Fruit fly (Drosophila melanogaster) whole organism, embryonic: Measurements from ENCODE around the gene PGAP2.
A peak's percentile ranks its signal among the peaks of the same experiment; 100 is the strongest.

Source experiments
- Adf1 ChIP-seq: fragments of 200-800 bp; sonication (Bioruptor generic); IDR thresholded peaks from 2 replicates; pipeline ENCODE4 v1.3.6; 2022; ENCODE audit warnings: missing biosample characterization, missing genetic modification characterization
- Aef1 ChIP-seq: fragments of 200-800 bp; sonication (Bioruptor generic); IDR thresholded peaks from 3 replicates; pipeline ENCODE4 v1.3.6; 2022; ENCODE audit warnings: missing biosample characterization, missing genetic modification characterization
- B-H1 ChIP-seq: fragments of 200-800 bp; sonication (Bioruptor generic); IDR thresholded peaks from 3 replicates; pipeline ENCODE4 v1.3.6; 2022; ENCODE audit warnings: missing biosample characterization, missing genetic modification characterization
- C15 ChIP-seq: fragments of 200-800 bp; sonication (Bioruptor generic); IDR thresholded peaks from 3 replicates; pipeline ENCODE4 v1.3.6; 2022; ENCODE audit warnings: missing biosample characterization, missing genetic modification characterization
- CG10366 ChIP-seq: fragments of 200-800 bp; sonication (Bioruptor generic); IDR thresholded peaks from 2 replicates; pipeline ENCODE4 v1.3.6; 2022; ENCODE audit warnings: missing biosample characterization, missing genetic modification characterization
- CG11456 ChIP-seq: fragments of 200-800 bp; sonication (Bioruptor generic); IDR thresholded peaks from 3 replicates; pipeline ENCODE4 v1.3.6; 2022; ENCODE audit warnings: missing biosample characterization, missing genetic modification characterization
- CG12391 ChIP-seq: fragments of 200-800 bp; sonication (Bioruptor generic); optimal IDR thresholded peaks from 3 replicates; lab custom pipeline; 2018; ENCODE audit warnings: missing biosample characterization, mild to moderate bottlenecking, missing genetic modification characterization, moderate library complexity
- CG14441 ChIP-seq: fragments of 200-800 bp; sonication (Bioruptor generic); IDR thresholded peaks from 2 replicates; pipeline ENCODE4 v1.3.6; 2022; ENCODE audit warnings: missing biosample characterization, missing genetic modification characterization
- CG14965 ChIP-seq: fragments of 200-800 bp; sonication (Bioruptor generic); optimal IDR thresholded peaks from 2 replicates; lab custom pipeline; 2016; ENCODE audit warnings: missing biosample characterization, missing genetic modification characterization, borderline replicate concordance
- CG15073 ChIP-seq: fragments of 200-800 bp; sonication (Bioruptor generic); optimal IDR thresholded peaks from 2 replicates; lab custom pipeline; 2016; ENCODE audit warnings: missing biosample characterization, missing genetic modification characterization
- CG1792 ChIP-seq: fragments of 200-800 bp; sonication (Bioruptor generic); optimal IDR thresholded peaks from 2 replicates; lab custom pipeline; 2016; ENCODE audit warnings: missing biosample characterization, missing genetic modification characterization
- CG2120 ChIP-seq: fragments of 200-800 bp; sonication (Bioruptor generic); optimal IDR thresholded peaks from 3 replicates; lab custom pipeline; 2016; ENCODE audit warnings: missing biosample characterization, missing genetic modification characterization
- CG2129 ChIP-seq: fragments of 200-800 bp; sonication (Bioruptor generic); IDR thresholded peaks from 2 replicates; pipeline ENCODE4 v1.3.6; 2022; ENCODE audit warnings: missing biosample characterization, missing genetic modification characterization; ENCODE audit not compliant: partially characterized antibody
- CG3281 ChIP-seq: fragments of 200-800 bp; sonication (Bioruptor generic); optimal IDR thresholded peaks from 3 replicates; lab custom pipeline; 2017; ENCODE audit warnings: missing biosample characterization, mild to moderate bottlenecking, missing genetic modification characterization
- CG4617 ChIP-seq: fragments of 200-800 bp; sonication (Bioruptor generic); optimal IDR thresholded peaks from 3 replicates; lab custom pipeline; 2016; ENCODE audit warnings: missing biosample characterization, missing genetic modification characterization, borderline replicate concordance
- CG5180 ChIP-seq: fragments of 200-800 bp; sonication (Bioruptor generic); optimal IDR thresholded peaks from 3 replicates; lab custom pipeline; 2017; ENCODE audit warnings: missing biosample characterization, missing genetic modification characterization, mild to moderate bottlenecking, moderate library complexity, missing genetic modification reagents
- CG7786 ChIP-seq: fragments of 200-800 bp; sonication (Bioruptor generic); optimal IDR thresholded peaks from 2 replicates; lab custom pipeline; 2016; ENCODE audit warnings: missing biosample characterization, missing genetic modification characterization
- CG7963 ChIP-seq: fragments of 200-800 bp; sonication (Bioruptor generic); IDR thresholded peaks from 3 replicates; pipeline ENCODE4 v1.3.6; 2022; ENCODE audit warnings: missing biosample characterization, missing genetic modification characterization; ENCODE audit not compliant: partially characterized antibody
- CG8924 ChIP-seq: fragments of 200-800 bp; optimal IDR thresholded peaks from 3 replicates; lab custom pipeline; 2019; ENCODE audit warnings: missing biosample characterization, mild to moderate bottlenecking, missing genetic modification characterization, moderate library complexity
- CG9727 ChIP-seq: fragments of 200-800 bp; sonication (Bioruptor generic); optimal IDR thresholded peaks from 3 replicates; lab custom pipeline; 2017; ENCODE audit warnings: missing biosample characterization, mild to moderate bottlenecking, missing genetic modification characterization
- CTCF ChIP-seq: fragments of 200-800 bp; sonication (Bioruptor generic); optimal IDR thresholded peaks from 2 replicates; lab custom pipeline; 2017; ENCODE audit warnings: missing biosample characterization, mild to moderate bottlenecking, missing genetic modification characterization, moderate library complexity
- CrebB ChIP-seq: fragments of 200-800 bp; sonication (Bioruptor generic); optimal IDR thresholded peaks from 3 replicates; lab custom pipeline; 2018; ENCODE audit warnings: missing biosample characterization, mild to moderate bottlenecking, missing genetic modification characterization
- Dek ChIP-seq: fragments of 200-800 bp; sonication (Bioruptor generic); optimal IDR thresholded peaks from 3 replicates; lab custom pipeline; 2019; ENCODE audit warnings: missing biosample characterization, mild to moderate bottlenecking, missing genetic modification characterization, moderate library complexity
- Dref ChIP-seq: fragments of 200-800 bp; sonication (Bioruptor generic); IDR thresholded peaks from 2 replicates; pipeline ENCODE4 v1.3.6; 2022; ENCODE audit warnings: missing biosample characterization, missing genetic modification characterization
- Elba2 ChIP-seq: fragments of 200-800 bp; sonication (Bioruptor generic); optimal IDR thresholded peaks from 3 replicates; lab custom pipeline; 2016; ENCODE audit warnings: missing biosample characterization, missing genetic modification characterization
- H2.0 ChIP-seq: fragments of 200-800 bp; sonication (Bioruptor generic); IDR thresholded peaks from 2 replicates; pipeline ENCODE4 v1.3.6; 2022; ENCODE audit warnings: missing biosample characterization, missing genetic modification characterization
- HLH3B ChIP-seq: fragments of 200-800 bp; sonication (Bioruptor generic); IDR thresholded peaks from 2 replicates; pipeline ENCODE4 v1.3.6; 2022; ENCODE audit warnings: missing biosample characterization, missing genetic modification characterization
- Hr39 ChIP-seq: fragments of >200 bp; optimal IDR thresholded peaks from 2 replicates; lab custom pipeline; 2017
- Kr ChIP-seq: fragments of 200-800 bp; sonication (Bioruptor generic); optimal IDR thresholded peaks from 2 replicates; lab custom pipeline; 2017; ENCODE audit warnings: missing biosample characterization, mild to moderate bottlenecking, missing genetic modification characterization
- Lpt ChIP-seq: fragments of >200 bp; optimal IDR thresholded peaks from 2 replicates; lab custom pipeline; 2018; ENCODE audit warnings: missing biosample characterization, missing genetic modification characterization
- Sox100B ChIP-seq: fragments of 200-800 bp; sonication (Bioruptor generic); optimal IDR thresholded peaks from 3 replicates; lab custom pipeline; 2018; ENCODE audit warnings: missing biosample characterization, mild to moderate bottlenecking, missing genetic modification characterization
- Sry-δ ChIP-seq: fragments of 200-800 bp; sonication (Bioruptor generic); optimal IDR thresholded peaks from 2 replicates; lab custom pipeline; 2016; ENCODE audit warnings: missing biosample characterization, missing genetic modification characterization
- Ssrp ChIP-seq: fragments of 200-800 bp; sonication (Bioruptor generic); optimal IDR thresholded peaks from 2 replicates; lab custom pipeline; 2018; ENCODE audit warnings: missing biosample characterization, mild to moderate bottlenecking, missing genetic modification characterization, moderate library complexity
- al ChIP-seq: fragments of 200-800 bp; sonication (Bioruptor generic); IDR thresholded peaks from 2 replicates; pipeline ENCODE4 v1.3.6; 2022; ENCODE audit warnings: missing biosample characterization, missing genetic modification characterization
- ap ChIP-seq: fragments of 200-800 bp; sonication (Bioruptor generic); IDR thresholded peaks from 2 replicates; pipeline ENCODE4 v1.3.6; 2022; ENCODE audit warnings: missing biosample characterization, missing genetic modification characterization
- crp ChIP-seq, 2 experiments: fragments of 200-800 bp; sonication (Bioruptor generic); optimal IDR thresholded peaks; 2 replicates in 1 of 2; 3 replicates in 1 of 2; lab custom pipeline; 2017; ENCODE audit warnings: missing biosample characterization in 2 of 2, missing genetic modification characterization in 2 of 2, mild to moderate bottlenecking in 1 of 2, moderate library complexity in 1 of 2
- esg ChIP-seq: fragments of 200-800 bp; sonication (Bioruptor generic); conservative IDR thresholded peaks from 2 replicates; pipeline ENCODE4 v1.3.6; 2022; ENCODE audit warnings: missing biosample characterization, missing genetic modification characterization
- fru ChIP-seq: fragments of >200 bp; optimal IDR thresholded peaks from 2 replicates; lab custom pipeline; 2017
- fu2 ChIP-seq: fragments of 200-800 bp; sonication (Bioruptor generic); optimal IDR thresholded peaks from 2 replicates; lab custom pipeline; 2016; ENCODE audit warnings: missing biosample characterization, missing genetic modification characterization
- lilli ChIP-seq: fragments of 200-800 bp; sonication (Bioruptor generic); optimal IDR thresholded peaks from 3 replicates; lab custom pipeline; 2016; ENCODE audit warnings: missing biosample characterization, missing genetic modification characterization
- prd ChIP-seq, 3 experiments: fragments of >200 bp in 2 of 3; fragments of 200-800 bp in 1 of 3; sonication (Bioruptor generic) in 1 of 3; optimal IDR thresholded peaks in 2 of 3; IDR thresholded peaks in 1 of 3; 2 replicates in 2 of 3; 3 replicates in 1 of 3; pipeline versions ENCODE4 v1.3.6 to Lab custom; 2017 to 2022; ENCODE audit warnings: missing biosample characterization in 1 of 3, missing genetic modification characterization in 1 of 3
- pum ChIP-seq: fragments of 200-800 bp; sonication (Bioruptor generic); optimal IDR thresholded peaks from 2 replicates; lab custom pipeline; 2016; ENCODE audit warnings: missing biosample characterization, missing genetic modification characterization
- run ChIP-seq: fragments of 200-800 bp; sonication (Bioruptor generic); optimal IDR thresholded peaks from 3 replicates; lab custom pipeline; 2018; ENCODE audit warnings: missing biosample characterization, mild to moderate bottlenecking, missing genetic modification characterization
- shn ChIP-seq: fragments of 200-800 bp; sonication (Bioruptor generic); optimal IDR thresholded peaks from 3 replicates; lab custom pipeline; 2016; ENCODE audit warnings: missing biosample characterization, missing genetic modification characterization
- sisA ChIP-seq: fragments of 200-800 bp; sonication (Bioruptor generic); IDR thresholded peaks from 2 replicates; pipeline ENCODE4 v1.3.6; 2022; ENCODE audit warnings: missing biosample characterization, missing genetic modification characterization
- toy ChIP-seq: fragments of 200-800 bp; sonication (Bioruptor generic); IDR thresholded peaks from 2 replicates; pipeline ENCODE4 v1.3.6; 2022; ENCODE audit warnings: missing biosample characterization, missing genetic modification characterization
- ttk ChIP-seq: fragments of 200-800 bp; sonication (Bioruptor generic); IDR thresholded peaks from 2 replicates; pipeline ENCODE4 v2.1.2; 2022; ENCODE audit warnings: missing biosample characterization, missing genetic modification characterization
- twi ChIP-seq: fragments of 200-800 bp; optimal IDR thresholded peaks from 2 replicates; lab custom pipeline; 2019; ENCODE audit warnings: missing biosample characterization, mild to moderate bottlenecking, missing genetic modification characterization, moderate library complexity
- z ChIP-seq: fragments of 200-800 bp; sonication (Bioruptor generic); IDR thresholded peaks from 3 replicates; pipeline ENCODE4 v1.3.6; 2022; ENCODE audit warnings: missing biosample characterization, missing genetic modification characterization
- zf30C ChIP-seq: fragments of 200-800 bp; sonication (Bioruptor generic); optimal IDR thresholded peaks from 3 replicates; lab custom pipeline; 2018; ENCODE audit warnings: missing biosample characterization, mild to moderate bottlenecking, missing genetic modification characterization
- zfh2 ChIP-seq: fragments of 200-800 bp; sonication (Bioruptor generic); optimal IDR thresholded peaks from 2 replicates; lab custom pipeline; 2016; ENCODE audit warnings: missing biosample characterization, missing genetic modification characterization

PGAP2 gene

dm6 chr2L:819315-820032 lies at the start of gene PGAP2, which contains the start of gene Clp (continued):
- TF ChIP-seq B-H1 (GFP tag; lab: Robert Waterston, UW) (peak; percentile 72), CG2120 (peak; percentile 84), esg (GFP tag; lab: Robert Waterston, UW) (peak; percentile 79), C15 (GFP tag; lab: Robert Waterston, UW) (peak; percentile 43; the same call in 1 of the 3 replicates), CG10366 (GFP tag; lab: Robert Waterston, UW) (peak; percentile 71), shn (GFP tag; lab: Kevin White, UChicago) (peak; percentile 21), CG3281 (GFP tag; lab: Kevin White, UChicago) (peak; percentile 56), fu2 (GFP tag; lab: Kevin White, UChicago) (peak; percentile 11), crp (GFP tag; optimal IDR thresholded peaks at IDR 0.05; lab: Kevin White, UChicago) (peak in 1 of 2 experiments; percentile 51), CG7963 (GFP tag; lab: Robert Waterston, UW) (no peak), Dref (GFP tag; lab: Robert Waterston, UW) (peak; percentile 74), CG4617 (GFP tag; lab: Kevin White, UChicago) (peak; percentile 61), zfh2 (GFP tag; lab: Kevin White, UChicago) (peak; percentile 56), CG15073 (GFP tag; lab: Kevin White, UChicago) (peak; percentile 33), Sox100B (GFP tag; lab: Kevin White, UChicago) (no peak), al (peak; percentile 67), H2.0 (GFP tag; lab: Robert Waterston, UW) (peak; percentile 83), CTCF (GFP tag; lab: Kevin White, UChicago) (peak; percentile 66), CG9727 (GFP tag; lab: Kevin White, UChicago) (peak; percentile 80), CG7786 (GFP tag; lab: Kevin White, UChicago) (peak; percentile 61), Ssrp (peak; percentile 83), Hr39 (no peak), CG1792 (GFP tag; lab: Kevin White, UChicago) (no peak), Elba2 (no peak), Aef1 (GFP tag; lab: Robert Waterston, UW) (peak; percentile 82), twi (tag; lab: Kevin White, UChicago) (peak; percentile 63), ttk (GFP tag; lab: Robert Waterston, UW) (peak; percentile 72), CG8924 (peak; percentile 77), Sry-δ (GFP tag; lab: Kevin White, UChicago) (peak; percentile 77), CG2129 (GFP tag; lab: Robert Waterston, UW) (peak; percentile 21; the same call in 1 of the 2 replicates), CG14441 (GFP tag; lab: Robert Waterston, UW) (peak; percentile 76), Lpt (no peak), z (GFP tag; lab: Robert Waterston, UW) (no peak), sisA (GFP tag; lab: Robert Waterston, UW) (peak; percentile 76), lilli (GFP tag; lab: Kevin White, UChicago) (peak; percentile 82), CG11456 (GFP tag; lab: Robert Waterston, UW) (peak; percentile 73; the same call in 2 of the 3 replicates), zf30C (no peak), Adf1 (no peak), prd (optimal IDR thresholded peaks at IDR 0.05; lab: Kevin White, UChicago) (no peak), prd (GFP tag; IDR thresholded peaks at IDR 0.05; lab: Robert Waterston, UW) (peak; percentile 85), fru (no peak), Dek (peak; percentile 77), CrebB (peak; percentile 7), pum (GFP tag; lab: Kevin White, UChicago) (peak; percentile 63), run (tag; lab: Kevin White, UChicago) (no peak), HLH3B (GFP tag; lab: Robert Waterston, UW) (peak; percentile 58), Kr (no peak), CG14965 (GFP tag; lab: Kevin White, UChicago) (no peak), ap (GFP tag; lab: Robert Waterston, UW) (peak; percentile 62; the same call in 1 of the 2 replicates), CG5180 (peak; percentile 46), CG12391 (peak; percentile 89), toy (peak; percentile 7; the same call in 1 of the 2 replicates)
